Fruit fly (Drosophila melanogaster) whole organism, prepupa: ENCODE measurements around the gene Tnpo.

ENCODE experiments used
- Blimp-1 ChIP-seq: fragments of 200-800 bp; sonication (Bioruptor generic); optimal IDR thresholded peaks from 3 replicates; lab custom pipeline; 2017; ENCODE audit warnings: missing biosample characterization, missing genetic modification characterization, mild to moderate bottlenecking, moderate library complexity, missing genetic modification reagents
- CG10631 ChIP-seq: fragments of 200-800 bp; sonication (Bioruptor generic); optimal IDR thresholded peaks from 2 replicates; lab custom pipeline; 2016; ENCODE audit warnings: missing biosample characterization, missing genetic modification characterization
- CG15336 ChIP-seq: fragments of 200-800 bp; sonication (Bioruptor generic); IDR thresholded peaks from 2 replicates; pipeline ENCODE4 v1.3.6; 2022; ENCODE audit warnings: missing biosample characterization, missing genetic modification characterization
- CG3032 ChIP-seq: fragments of 200-800 bp; optimal IDR thresholded peaks from 2 replicates; lab custom pipeline; 2019; ENCODE audit warnings: missing biosample characterization, mild to moderate bottlenecking, missing genetic modification characterization, moderate library complexity
- CG6276 ChIP-seq: fragments of 200-800 bp; sonication (Bioruptor generic); optimal IDR thresholded peaks from 2 replicates; lab custom pipeline; 2017; ENCODE audit warnings: missing biosample characterization, mild to moderate bottlenecking, missing genetic modification characterization
- CG6792 ChIP-seq: fragments of 200-800 bp; sonication (Bioruptor generic); optimal IDR thresholded peaks from 3 replicates; lab custom pipeline; 2016; ENCODE audit warnings: missing biosample characterization, missing genetic modification characterization
- Eip93F ChIP-seq: fragments of 200-800 bp; sonication (Bioruptor generic); optimal IDR thresholded peaks from 2 replicates; lab custom pipeline; 2016; ENCODE audit warnings: missing biosample characterization, mild to moderate bottlenecking, missing genetic modification characterization
- topi ChIP-seq: fragments of 200-800 bp; sonication (Bioruptor generic); optimal IDR thresholded peaks from 3 replicates; lab custom pipeline; 2016; ENCODE audit warnings: missing biosample characterization, missing genetic modification characterization

DNA sequence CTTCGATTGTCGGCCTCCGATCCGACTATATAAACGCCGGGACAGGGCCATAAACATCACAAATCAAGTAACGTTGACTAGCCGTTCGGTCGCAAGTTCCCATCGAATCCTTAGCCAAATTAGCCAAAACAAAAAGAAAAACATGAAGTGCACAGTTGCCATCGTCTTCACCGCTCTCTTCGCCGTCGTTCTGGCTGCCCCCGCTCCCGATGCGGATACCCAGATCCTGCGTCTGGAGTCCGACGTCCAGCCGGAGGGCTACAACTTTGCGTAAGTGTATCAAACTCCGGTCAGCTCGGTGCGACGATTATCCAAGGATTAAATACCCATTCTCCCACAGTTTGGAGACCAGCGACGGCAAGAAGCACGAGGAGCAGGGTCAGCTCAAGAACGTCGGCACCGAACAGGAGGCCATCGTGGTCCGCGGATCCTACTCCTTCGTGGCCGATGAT, 48.5 kb upstream of the Tnpo start, which contains the start of gene Lcp65Ac:
- TF ChIP-seq Eip93F (no peak), topi (GFP tag; lab: Kevin White, UChicago) (no peak), CG6276 (no peak), CG6792 (GFP tag; lab: Kevin White, UChicago) (no peak), CG10631 (GFP tag; lab: Kevin White, UChicago) (no peak), CG15336 (no peak), CG3032 (tag; lab: Kevin White, UChicago) (no peak), Blimp-1 (GFP tag; lab: Kevin White, UChicago) (no peak)
